Worm (Caenorhabditis elegans) whole organism, early embryonic: Measurements from ENCODE around the gene F20D1.22.
"Not testable (repeated sequence)": the region's sequence is repeated elsewhere in the genome, so short reads cannot be mapped to it uniquely, and the experiment has no call there.

Experiments
- B0310.2 ChIP-seq: sonication (generic microtip); optimal IDR thresholded peaks from 2 replicates; lab custom pipeline; 2016; ENCODE audit warnings: mild to moderate bottlenecking, missing genetic modification characterization, missing compliant biosample characterization
- F13C5.2 ChIP-seq: sonication (generic microtip); optimal IDR thresholded peaks from 2 replicates; lab custom pipeline; 2017; ENCODE audit warnings: mild to moderate bottlenecking, missing genetic modification characterization, inconsistent platforms, missing compliant biosample characterization
- aly-1 ChIP-seq: sonication (generic microtip); optimal IDR thresholded peaks from 2 replicates; lab custom pipeline; 2016; ENCODE audit warnings: missing genetic modification characterization, missing compliant biosample characterization
- ama-1 ChIP-seq: fragments of 150-350 bp; optimal IDR thresholded peaks from 2 replicates; lab custom pipeline; 2014
- ceh-13 ChIP-seq: fragments of 200-800 bp; sonication (Bioruptor generic); optimal IDR thresholded peaks from 2 replicates; lab custom pipeline; 2018; ENCODE audit warnings: mild to moderate bottlenecking, missing genetic modification characterization, missing compliant biosample characterization
- ceh-36 ChIP-seq: sonication (generic microtip); optimal IDR thresholded peaks from 2 replicates; lab custom pipeline; 2016; ENCODE audit warnings: missing genetic modification characterization, inconsistent platforms, missing compliant biosample characterization
- ets-7 ChIP-seq: sonication (generic microtip); optimal IDR thresholded peaks from 2 replicates; lab custom pipeline; 2016; ENCODE audit warnings: missing genotype, missing genetic modification characterization, missing compliant biosample characterization
- flt-1 ChIP-seq: fragments of 200-800 bp; sonication (Bioruptor generic); IDR thresholded peaks from 2 replicates; pipeline ENCODE4 v1.3.6; 2022; ENCODE audit warnings: missing genetic modification characterization, missing compliant biosample characterization
- hmbx-1 ChIP-seq: sonication (generic microtip); optimal IDR thresholded peaks from 2 replicates; lab custom pipeline; 2016; ENCODE audit warnings: mild to moderate bottlenecking, missing genetic modification characterization, missing compliant biosample characterization
- hmg-4 ChIP-seq: fragments of 200-800 bp; sonication (Bioruptor generic); optimal IDR thresholded peaks from 2 replicates; lab custom pipeline; 2018; ENCODE audit warnings: mild to moderate bottlenecking, missing genetic modification characterization, missing compliant biosample characterization
- hnd-1 ChIP-seq: sonication (generic microtip); optimal IDR thresholded peaks from 2 replicates; lab custom pipeline; 2016; ENCODE audit warnings: missing genetic modification characterization, missing compliant biosample characterization
- pes-1 ChIP-seq: fragments of 200-800 bp; sonication (Bioruptor generic); IDR thresholded peaks from 2 replicates; pipeline ENCODE4 v1.3.6; 2022; ENCODE audit warnings: missing genetic modification reagents, missing genetic modification characterization, missing compliant biosample characterization
- scrt-1 ChIP-seq: fragments of 200-800 bp; sonication (Bioruptor generic); IDR thresholded peaks from 2 replicates; pipeline ENCODE4 v1.3.6; 2022; ENCODE audit warnings: missing genetic modification characterization, missing compliant biosample characterization
- sea-1 ChIP-seq: fragments of 200-800 bp; sonication (Bioruptor generic); conservative IDR thresholded peaks from 2 replicates; pipeline ENCODE4 v1.3.6; 2022; ENCODE audit warnings: missing genetic modification characterization, missing compliant biosample characterization
- tbx-11 ChIP-seq: fragments of 200-800 bp; sonication (Bioruptor generic); IDR thresholded peaks from 2 replicates; pipeline ENCODE4 v1.3.6; 2022; ENCODE audit warnings: missing genetic modification characterization, missing compliant biosample characterization
- tbx-37 ChIP-seq: fragments of 200-800 bp; sonication (Bioruptor generic); conservative IDR thresholded peaks from 2 replicates; pipeline ENCODE4 v1.3.6; 2022; ENCODE audit warnings: missing genetic modification reagents, missing genetic modification characterization, missing compliant biosample characterization
- tra-4 ChIP-seq: sonication (generic microtip); optimal IDR thresholded peaks from 2 replicates; lab custom pipeline; 2017; ENCODE audit warnings: missing genetic modification characterization, missing compliant biosample characterization

F20D1.22 gene

ce11 chrX:14966515-14966914, at the start of gene F20D1.22:
F20D1.22 (plus strand) TSS chrX:14966815.
- TF ChIP-seq pes-1; ama-1 (lab: Kevin White, UChicago); flt-1 (GFP tag; lab: Robert Waterston, UW): not testable (repeated sequence)

DNA sequence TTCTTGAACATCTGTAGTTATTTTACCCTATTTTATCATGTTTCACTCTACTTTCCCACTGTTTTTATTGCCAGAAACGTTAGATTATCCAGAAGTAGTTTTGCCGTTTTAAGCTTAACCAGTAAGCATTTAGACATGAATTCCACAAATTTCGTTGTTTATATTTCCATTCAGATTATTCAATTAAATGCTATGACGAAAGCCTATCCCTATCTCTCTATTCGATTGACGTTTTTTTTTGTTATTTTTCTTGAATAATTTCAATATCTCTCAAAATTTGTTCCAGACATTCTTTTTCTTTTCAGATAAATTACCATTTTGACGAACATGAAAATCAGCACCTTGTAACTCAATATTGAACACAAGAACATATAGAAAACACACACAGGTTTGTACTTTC, 48.1 kb upstream of the F20D1.22 start, which contains the start of gene npr-40:
TSS of gene npr-40 (plus strand) at position 301 of the 400 bp plus-strand sequence.
- TF ChIP-seq tbx-37 (GFP tag; lab: Robert Waterston, UW) (no peak), flt-1 (GFP tag; lab: Robert Waterston, UW) (no peak), ets-7 (no peak), ceh-36 (no peak), tbx-11 (GFP tag; lab: Robert Waterston, UW) (no peak), sea-1 (GFP tag; lab: Robert Waterston, UW) (no peak), hmbx-1 (tag; lab: Kevin White, UChicago) (no peak), tra-4 (tag; lab: Kevin White, UChicago) (no peak), pes-1 (no peak), scrt-1 (no peak), ceh-13 (GFP tag; lab: Kevin White, UChicago) (no peak)

ce11 chrX:14920880-14921279, 45.7 kb upstream of the F20D1.22 start:
- TF ChIP-seq sea-1 (GFP tag; lab: Robert Waterston, UW) = no peak
- no peak for TF ChIP-seq aly-1 (tag; lab: Kevin White, UChicago)
- TF ChIP-seq ama-1 (lab: Kevin White, UChicago) = no peak
- no peak for TF ChIP-seq tbx-11 (GFP tag; lab: Robert Waterston, UW)
- no peak for TF ChIP-seq B0310.2
- TF ChIP-seq ets-7 = no peak
- TF ChIP-seq ceh-36 = no peak
- TF ChIP-seq scrt-1 = no peak
- TF ChIP-seq hmg-4 (GFP tag; lab: Kevin White, UChicago) = no peak
- TF ChIP-seq tra-4 (tag; lab: Kevin White, UChicago) = no peak
- no peak for TF ChIP-seq hnd-1 (tag; lab: Kevin White, UChicago)
- no peak for TF ChIP-seq pes-1
- no peak for TF ChIP-seq ceh-13 (GFP tag; lab: Kevin White, UChicago)
- no peak for TF ChIP-seq hmbx-1 (tag; lab: Kevin White, UChicago)
- no peak for TF ChIP-seq flt-1 (GFP tag; lab: Robert Waterston, UW)

ce11 chrX:14922758-14923157, 43.9 kb upstream of the F20D1.22 start:
- TF ChIP-seq hmbx-1 (tag; lab: Kevin White, UChicago) (no peak), ets-7 (no peak), ama-1 (lab: Kevin White, UChicago) (no peak), pes-1 (no peak), aly-1 (tag; lab: Kevin White, UChicago) (no peak), hmg-4 (GFP tag; lab: Kevin White, UChicago) (no peak), hnd-1 (tag; lab: Kevin White, UChicago) (no peak), F13C5.2 (tag; lab: Kevin White, UChicago) (no peak)

DNA sequence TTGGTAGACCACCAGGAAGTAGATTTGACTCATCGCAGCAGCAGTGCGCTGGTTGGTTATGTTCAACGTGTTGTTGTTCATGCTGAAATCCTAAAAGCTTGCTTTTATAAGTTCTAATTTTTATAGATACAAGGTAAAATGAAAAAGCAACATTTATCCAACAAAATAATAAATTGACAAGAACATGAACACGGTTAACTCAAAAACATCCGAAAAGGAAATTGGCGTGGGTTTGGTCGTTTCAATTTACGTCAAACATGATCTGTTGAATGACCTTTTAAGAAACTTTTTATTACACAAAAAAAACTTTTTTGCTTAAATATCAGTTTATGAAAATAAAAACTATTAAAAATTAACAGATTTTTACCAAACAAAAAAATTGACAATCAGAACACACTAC, 37.8 kb upstream of the F20D1.22 start, which contains the start of gene ntr-2:
TSS of gene ntr-2 (minus strand) at position 101 of the 400 bp plus-strand sequence.
- no peak for TF ChIP-seq ets-7
- TF ChIP-seq ceh-13 (GFP tag; lab: Kevin White, UChicago) = no peak
- TF ChIP-seq tbx-11 (GFP tag; lab: Robert Waterston, UW) = no peak
- no peak for TF ChIP-seq ceh-36
- TF ChIP-seq hmbx-1 (tag; lab: Kevin White, UChicago) = no peak
- no peak for TF ChIP-seq flt-1 (GFP tag; lab: Robert Waterston, UW)
- no peak for TF ChIP-seq hmg-4 (GFP tag; lab: Kevin White, UChicago)
- no peak for TF ChIP-seq sea-1 (GFP tag; lab: Robert Waterston, UW)
- no peak for TF ChIP-seq aly-1 (tag; lab: Kevin White, UChicago)
- TF ChIP-seq B0310.2 = no peak
- TF ChIP-seq hnd-1 (tag; lab: Kevin White, UChicago) = no peak
- no peak for TF ChIP-seq ama-1 (lab: Kevin White, UChicago)
- TF ChIP-seq tra-4 (tag; lab: Kevin White, UChicago) = no peak
- TF ChIP-seq scrt-1 = no peak
- no peak for TF ChIP-seq tbx-37 (GFP tag; lab: Robert Waterston, UW)
- no peak for TF ChIP-seq pes-1
- no peak for TF ChIP-seq F13C5.2 (tag; lab: Kevin White, UChicago)

ce11 chrX:14929512-14929911, 37.1 kb upstream of the F20D1.22 start:
- TF ChIP-seq hmbx-1 (tag; lab: Kevin White, UChicago) (no peak), tbx-11 (GFP tag; lab: Robert Waterston, UW) (no peak), ceh-13 (GFP tag; lab: Kevin White, UChicago) (no peak), hnd-1 (tag; lab: Kevin White, UChicago) (no peak), scrt-1 (no peak), pes-1 (no peak)

ce11 chrX:14931443-14931842, 35.2 kb upstream of the F20D1.22 start:
- TF ChIP-seq ets-7 (no peak), aly-1 (tag; lab: Kevin White, UChicago) (no peak), hmg-4 (GFP tag; lab: Kevin White, UChicago) (no peak), B0310.2 (no peak), tbx-37 (GFP tag; lab: Robert Waterston, UW) (no peak), ceh-13 (GFP tag; lab: Kevin White, UChicago) (no peak), pes-1 (no peak), tra-4 (tag; lab: Kevin White, UChicago) (no peak), ceh-36 (no peak), F13C5.2 (tag; lab: Kevin White, UChicago) (no peak), flt-1 (GFP tag; lab: Robert Waterston, UW) (no peak), tbx-11 (GFP tag; lab: Robert Waterston, UW) (no peak), scrt-1 (no peak), sea-1 (GFP tag; lab: Robert Waterston, UW) (no peak), ama-1 (lab: Kevin White, UChicago) (no peak)

- no peak for TF ChIP-seq aly-1 (tag; lab: Kevin White, UChicago)
- TF ChIP-seq ceh-13 (GFP tag; lab: Kevin White, UChicago) = no peak
- TF ChIP-seq ama-1 (lab: Kevin White, UChicago) = no peak
- TF ChIP-seq ets-7 = no peak
- no peak for TF ChIP-seq scrt-1
- no peak for TF ChIP-seq hnd-1 (tag; lab: Kevin White, UChicago)
- TF ChIP-seq sea-1 (GFP tag; lab: Robert Waterston, UW) = no peak
- no peak for TF ChIP-seq ceh-36
- no peak for TF ChIP-seq tra-4 (tag; lab: Kevin White, UChicago)
- no peak for TF ChIP-seq pes-1
- TF ChIP-seq flt-1 (GFP tag; lab: Robert Waterston, UW) = no peak
- no peak for TF ChIP-seq F13C5.2 (tag; lab: Kevin White, UChicago)
- no peak for TF ChIP-seq B0310.2
- no peak for TF ChIP-seq hmbx-1 (tag; lab: Kevin White, UChicago)
- no peak for TF ChIP-seq tbx-11 (GFP tag; lab: Robert Waterston, UW)
Observed at ce11 chrX:14938188-14938587, 28.4 kb upstream of the F20D1.22 start.
